Fruit fly (Drosophila melanogaster) whole organism, prepupa: ENCODE data around the gene Or85f.

Experiments
- CG16779 ChIP-seq: fragments of 200-800 bp; sonication (Bioruptor generic); optimal IDR thresholded peaks from 3 replicates; lab custom pipeline; 2017; ENCODE audit warnings: missing biosample characterization, mild to moderate bottlenecking, missing genetic modification characterization
- CG6854 ChIP-seq: fragments of 200-800 bp; sonication (Bioruptor generic); optimal IDR thresholded peaks from 2 replicates; lab custom pipeline; 2017; ENCODE audit warnings: missing biosample characterization, mild to moderate bottlenecking, missing genetic modification characterization
- Sox102F ChIP-seq: fragments of 200-800 bp; sonication (Bioruptor generic); optimal IDR thresholded peaks from 2 replicates; lab custom pipeline; 2016; ENCODE audit warnings: missing biosample characterization, mild to moderate bottlenecking, missing genetic modification characterization
- Sox15 ChIP-seq: fragments of 200-800 bp; sonication (Bioruptor generic); optimal IDR thresholded peaks from 3 replicates; lab custom pipeline; 2016; ENCODE audit warnings: missing biosample characterization, missing genetic modification characterization
- dsx ChIP-seq: fragments of 200-800 bp; optimal IDR thresholded peaks from 3 replicates; lab custom pipeline; 2019; ENCODE audit warnings: missing biosample characterization, mild to moderate bottlenecking, missing genetic modification characterization, moderate library complexity; ENCODE audit not compliant: poor library complexity, severe bottlenecking
- esn ChIP-seq: fragments of 200-800 bp; sonication (Bioruptor generic); optimal IDR thresholded peaks from 2 replicates; lab custom pipeline; 2016; ENCODE audit warnings: missing biosample characterization, mild to moderate bottlenecking, missing genetic modification characterization, moderate library complexity
- pdm3 ChIP-seq: fragments of 200-800 bp; sonication (Bioruptor generic); optimal IDR thresholded peaks from 3 replicates; lab custom pipeline; 2016; ENCODE audit warnings: missing biosample characterization, missing genetic modification characterization

dm6 chr3R:9433774-9434173 lies 35.8 kb downstream of the Or85f start:
- TF ChIP-seq Sox15 (GFP tag; lab: Kevin White, UChicago) (no peak), esn (GFP tag; lab: Kevin White, UChicago) (no peak), dsx (GFP tag; lab: Kevin White, UChicago) (no peak), CG16779 (tag; lab: Kevin White, UChicago) (no peak), CG6854 (no peak), Sox102F (GFP tag; lab: Kevin White, UChicago) (no peak), pdm3 (GFP tag; lab: Kevin White, UChicago) (no peak)
